Worm (Caenorhabditis elegans) whole organism, L1 larva: ENCODE data around the gene cyp-13A5.

Experiments
- C04F5.9 ChIP-seq: sonication (generic microtip); optimal IDR thresholded peaks from 2 replicates; lab custom pipeline; 2016; ENCODE audit warnings: missing genetic modification characterization, missing compliant biosample characterization
- C16A3.4 ChIP-seq: fragments of 150-350 bp; optimal IDR thresholded peaks from 2 replicates; lab custom pipeline; 2014; ENCODE audit warnings: missing biosample characterization, missing genetic modification characterization
- C34B4.2 ChIP-seq: sonication (generic microtip); optimal IDR thresholded peaks from 2 replicates; lab custom pipeline; 2017; ENCODE audit warnings: mild to moderate bottlenecking, missing genetic modification characterization, missing compliant biosample characterization
- F16B12.6 ChIP-seq: fragments of 150-350 bp; optimal IDR thresholded peaks from 2 replicates; lab custom pipeline; 2014; ENCODE audit warnings: missing biosample characterization, missing genetic modification characterization
- Y116A8C.19 ChIP-seq: sonication (generic microtip); optimal IDR thresholded peaks from 2 replicates; lab custom pipeline; 2016; ENCODE audit warnings: missing compliant biosample characterization, missing genetic modification characterization, borderline replicate concordance
- aly-2 ChIP-seq: fragments of 150-350 bp; optimal IDR thresholded peaks from 2 replicates; lab custom pipeline; 2014; ENCODE audit warnings: missing biosample characterization, missing genetic modification characterization
- blmp-1 ChIP-seq: fragments of 150-350 bp; optimal IDR thresholded peaks from 2 replicates; lab custom pipeline; 2014; ENCODE audit warnings: missing biosample characterization, missing genetic modification characterization
- ceh-63 ChIP-seq: fragments of 200-800 bp; sonication (Bioruptor generic); optimal IDR thresholded peaks from 2 replicates; lab custom pipeline; 2018; ENCODE audit warnings: mild to moderate bottlenecking, missing genetic modification characterization, missing compliant biosample characterization
- ceh-8 ChIP-seq: fragments of 200-800 bp; sonication (Bioruptor generic); optimal IDR thresholded peaks from 2 replicates; lab custom pipeline; 2018; ENCODE audit warnings: mild to moderate bottlenecking, missing genetic modification characterization, moderate library complexity, missing compliant biosample characterization
- ceh-88 ChIP-seq: fragments of 200-800 bp; sonication (Bioruptor generic); IDR thresholded peaks from 2 replicates; pipeline ENCODE4 v1.3.6; 2022; ENCODE audit warnings: missing genetic modification characterization, missing compliant biosample characterization
- ceh-90 ChIP-seq: sonication (generic microtip); optimal IDR thresholded peaks from 2 replicates; lab custom pipeline; 2016; ENCODE audit warnings: missing genetic modification characterization, missing compliant biosample characterization
- ces-1 ChIP-seq: fragments of 150-350 bp; optimal IDR thresholded peaks from 2 replicates; lab custom pipeline; 2014; ENCODE audit warnings: missing biosample characterization, missing genetic modification reagents, missing genetic modification characterization
- dpl-1 ChIP-seq, 3 experiments: fragments of 150-350 bp in 2 of 3; sonication (generic microtip) in 1 of 3; optimal IDR thresholded peaks; 2 replicates each; lab custom pipeline; 2014 to 2017; ENCODE audit warnings: missing biosample characterization in 3 of 3, missing genetic modification characterization in 3 of 3, missing genetic modification reagents in 3 of 3
- dsc-1 ChIP-seq: sonication (generic microtip); optimal IDR thresholded peaks from 2 replicates; lab custom pipeline; 2016; ENCODE audit warnings: mild to moderate bottlenecking, missing genetic modification characterization, missing compliant biosample characterization
- efl-3 ChIP-seq: fragments of 200-800 bp; sonication (Bioruptor generic); optimal IDR thresholded peaks from 2 replicates; lab custom pipeline; 2018; ENCODE audit warnings: mild to moderate bottlenecking, missing genetic modification characterization, missing compliant biosample characterization
- elt-2 ChIP-seq: sonication (generic microtip); optimal IDR thresholded peaks from 2 replicates; lab custom pipeline; 2016; ENCODE audit warnings: missing genetic modification characterization, mild to moderate bottlenecking, inconsistent platforms, missing compliant biosample characterization, missing genetic modification reagents
- fkh-10 ChIP-seq: sonication (generic microtip); optimal IDR thresholded peaks from 2 replicates; lab custom pipeline; 2017; ENCODE audit warnings: missing biosample characterization, missing genetic modification reagents, missing genetic modification characterization
- fkh-4 ChIP-seq: sonication (generic microtip); optimal IDR thresholded peaks from 2 replicates; lab custom pipeline; 2016; ENCODE audit warnings: missing compliant biosample characterization, missing genetic modification characterization, borderline replicate concordance
- fkh-8 ChIP-seq: sonication (generic microtip); optimal IDR thresholded peaks from 2 replicates; lab custom pipeline; 2016; ENCODE audit warnings: mild to moderate bottlenecking, missing genetic modification characterization, missing compliant biosample characterization
- hlh-17 ChIP-seq: fragments of 200-800 bp; sonication (Bioruptor generic); optimal IDR thresholded peaks from 2 replicates; lab custom pipeline; 2018; ENCODE audit warnings: missing genetic modification characterization, mild to moderate bottlenecking, missing compliant biosample characterization, moderate library complexity, borderline replicate concordance
- hpl-2 ChIP-seq: fragments of 150-350 bp; optimal IDR thresholded peaks from 2 replicates; lab custom pipeline; 2014; ENCODE audit warnings: missing biosample characterization, missing genetic modification reagents, missing genetic modification characterization
- irx-1 ChIP-seq: sonication (generic microtip); optimal IDR thresholded peaks from 2 replicates; lab custom pipeline; 2016; ENCODE audit warnings: missing genetic modification characterization, missing compliant biosample characterization
- jun-1 ChIP-seq: fragments of 150-350 bp; optimal IDR thresholded peaks from 2 replicates; lab custom pipeline; 2014; ENCODE audit warnings: missing biosample characterization, missing genetic modification reagents, missing genetic modification characterization
- lin-13 ChIP-seq: fragments of 150-350 bp; optimal IDR thresholded peaks from 2 replicates; lab custom pipeline; 2014; ENCODE audit warnings: missing biosample characterization, missing genetic modification reagents, missing genetic modification characterization
- lin-14 ChIP-seq: fragments of 200-800 bp; sonication (Bioruptor generic); optimal IDR thresholded peaks from 2 replicates; lab custom pipeline; 2018; ENCODE audit warnings: mild to moderate bottlenecking, missing genetic modification characterization, moderate library complexity, missing compliant biosample characterization
- lin-15B ChIP-seq: fragments of 150-350 bp; sonication (generic microtip); optimal IDR thresholded peaks from 3 replicates; lab custom pipeline; 2014; ENCODE audit warnings: missing biosample characterization, missing genetic modification characterization
- lsy-2 ChIP-seq, 2 experiments: fragments of 150-350 bp; optimal IDR thresholded peaks; 2 replicates each; lab custom pipeline; 2014; ENCODE audit warnings: missing biosample characterization in 2 of 2, missing genetic modification characterization in 2 of 2
- mef-2 ChIP-seq: fragments of 150-350 bp; optimal IDR thresholded peaks from 2 replicates; lab custom pipeline; 2014; ENCODE audit warnings: missing biosample characterization, missing genetic modification characterization
- mep-1 ChIP-seq: fragments of 150-350 bp; optimal IDR thresholded peaks from 2 replicates; lab custom pipeline; 2014; ENCODE audit warnings: missing biosample characterization, missing genetic modification characterization
- nhr-11 ChIP-seq: fragments of 150-350 bp; optimal IDR thresholded peaks from 2 replicates; lab custom pipeline; 2014; ENCODE audit warnings: missing biosample characterization, missing genetic modification characterization
- nhr-12 ChIP-seq: sonication (generic microtip); optimal IDR thresholded peaks from 2 replicates; lab custom pipeline; 2017; ENCODE audit warnings: missing biosample characterization, missing genetic modification characterization
- nhr-20 ChIP-seq: sonication (generic microtip); optimal IDR thresholded peaks from 2 replicates; lab custom pipeline; 2016; ENCODE audit warnings: mild to moderate bottlenecking, missing genetic modification characterization, missing compliant biosample characterization
- nhr-237 ChIP-seq: fragments of 150-350 bp; optimal IDR thresholded peaks from 2 replicates; lab custom pipeline; 2014; ENCODE audit warnings: missing biosample characterization, missing genetic modification characterization
- nhr-71 ChIP-seq: sonication (generic microtip); optimal IDR thresholded peaks from 2 replicates; lab custom pipeline; 2016; ENCODE audit warnings: mild to moderate bottlenecking, missing genetic modification characterization, moderate library complexity, missing compliant biosample characterization
- nhr-76 ChIP-seq: sonication (generic microtip); optimal IDR thresholded peaks from 2 replicates; lab custom pipeline; 2017; ENCODE audit warnings: missing biosample characterization, missing genetic modification characterization
- nhr-77 ChIP-seq: fragments of 150-350 bp; optimal IDR thresholded peaks from 2 replicates; lab custom pipeline; 2014; ENCODE audit warnings: missing biosample characterization, missing genetic modification characterization
- nhr-84 ChIP-seq: sonication (generic microtip); optimal IDR thresholded peaks from 2 replicates; lab custom pipeline; 2017; ENCODE audit warnings: missing biosample characterization, missing genetic modification characterization
- nhr-85 ChIP-seq: sonication (generic microtip); peaks from one replicate; lab custom pipeline; 2016; ENCODE audit warnings: missing genetic modification characterization, inconsistent platforms, missing compliant biosample characterization
- nhr-90 ChIP-seq: sonication (generic microtip); optimal IDR thresholded peaks from 2 replicates; lab custom pipeline; 2016; ENCODE audit warnings: mild to moderate bottlenecking, missing genetic modification characterization, missing compliant biosample characterization; ENCODE audit not compliant: poor library complexity
- pqm-1 ChIP-seq: sonication (generic microtip); optimal IDR thresholded peaks from 3 replicates; lab custom pipeline; 2017; ENCODE audit warnings: missing biosample characterization, missing genetic modification characterization
- rnt-1 ChIP-seq: sonication (generic microtip); optimal IDR thresholded peaks from 2 replicates; lab custom pipeline; 2016; ENCODE audit warnings: mild to moderate bottlenecking, missing genetic modification characterization, moderate library complexity, missing compliant biosample characterization
- skn-1 ChIP-seq: fragments of 150-350 bp; optimal IDR thresholded peaks from 2 replicates; lab custom pipeline; 2014; ENCODE audit warnings: missing biosample characterization, missing genetic modification characterization
- snu-23 ChIP-seq: sonication (generic microtip); optimal IDR thresholded peaks from 2 replicates; lab custom pipeline; 2016; ENCODE audit warnings: missing genetic modification characterization, missing compliant biosample characterization
- sox-4 ChIP-seq: sonication (generic microtip); optimal IDR thresholded peaks from 2 replicates; lab custom pipeline; 2016; ENCODE audit warnings: missing genetic modification characterization, missing compliant biosample characterization
- sptf-1 ChIP-seq: fragments of 150-350 bp; optimal IDR thresholded peaks from 2 replicates; lab custom pipeline; 2014; ENCODE audit warnings: missing biosample characterization, missing genetic modification characterization
- sup-37 ChIP-seq: fragments of 200-800 bp; sonication (Bioruptor generic); optimal IDR thresholded peaks from 2 replicates; lab custom pipeline; 2018; ENCODE audit warnings: mild to moderate bottlenecking, missing genetic modification characterization, missing compliant biosample characterization
- unc-130 ChIP-seq: fragments of 150-350 bp; optimal IDR thresholded peaks from 2 replicates; lab custom pipeline; 2017; ENCODE audit warnings: missing biosample characterization, missing genetic modification characterization, inconsistent platforms
- unc-30 ChIP-seq: sonication (generic microtip); optimal IDR thresholded peaks from 2 replicates; lab custom pipeline; 2017; ENCODE audit warnings: missing biosample characterization, missing genetic modification characterization
- unc-62 ChIP-seq: fragments of 150-350 bp; optimal IDR thresholded peaks from 2 replicates; lab custom pipeline; 2014; ENCODE audit warnings: missing biosample characterization, missing genetic modification reagents, missing genetic modification characterization
- unc-86 ChIP-seq: sonication (generic microtip); optimal IDR thresholded peaks from 2 replicates; lab custom pipeline; 2016; ENCODE audit warnings: missing genetic modification characterization, missing compliant biosample characterization
- vab-15 ChIP-seq: sonication (generic microtip); optimal IDR thresholded peaks from 2 replicates; lab custom pipeline; 2017; ENCODE audit warnings: missing genotype, mild to moderate bottlenecking, missing genetic modification characterization, missing compliant biosample characterization
- xbp-1 ChIP-seq: sonication (generic microtip); optimal IDR thresholded peaks from 2 replicates; lab custom pipeline; 2016; ENCODE audit warnings: missing genetic modification characterization, missing compliant biosample characterization
- ztf-4 ChIP-seq: fragments of 150-350 bp; optimal IDR thresholded peaks from 2 replicates; lab custom pipeline; 2014; ENCODE audit warnings: missing biosample characterization, missing genetic modification characterization

Gene cyp-13A5

ce11 chrII:9787395-9788152 lies 12.6 kb downstream of the cyp-13A5 start, which contains the start of gene cyp-13A2:
Gene cyp-13A2 (minus strand): TSS chrII:9787629.
- TF ChIP-seq nhr-71 (tag; lab: Kevin White, UChicago) = peak; percentile 82
- TF ChIP-seq fkh-8 (tag; lab: Kevin White, UChicago) = no peak
- TF ChIP-seq vab-15 (tag; lab: Kevin White, UChicago) = no peak
- TF ChIP-seq aly-2 (tag; lab: Kevin White, UChicago) = no peak
- no peak for TF ChIP-seq hlh-17 (GFP tag; lab: Kevin White, UChicago)
- no peak for TF ChIP-seq xbp-1 (tag; lab: Kevin White, UChicago)
- TF ChIP-seq pqm-1 (tag; lab: Kevin White, UChicago) = no peak
- TF ChIP-seq unc-30 = no peak
- no peak for TF ChIP-seq dsc-1 (tag; lab: Kevin White, UChicago)
- no peak for TF ChIP-seq mef-2
- TF ChIP-seq lsy-2 (tag; optimal IDR thresholded peaks at IDR 0.05; lab: Kevin White, UChicago) = peak; percentile 47 to 62
- peak; percentile 33 for TF ChIP-seq nhr-11 (tag; lab: Kevin White, UChicago)
- TF ChIP-seq Y116A8C.19 (tag; lab: Kevin White, UChicago) = no peak
- peak; percentile 23 for TF ChIP-seq irx-1 (tag; lab: Kevin White, UChicago)
- no peak for TF ChIP-seq fkh-4
- peak; percentile 88 for TF ChIP-seq nhr-20 (tag; lab: Kevin White, UChicago)
- no peak for TF ChIP-seq fkh-10 (GFP tag; lab: Kevin White, UChicago)
- no peak for TF ChIP-seq jun-1 (tag; lab: Kevin White, UChicago)
- no peak for TF ChIP-seq nhr-12 (tag; lab: Kevin White, UChicago)
- peak; percentile 66 for TF ChIP-seq nhr-90 (tag; lab: Kevin White, UChicago)
- peak; percentile 45 for TF ChIP-seq mep-1
- no peak for TF ChIP-seq lin-13 (GFP tag; lab: Kevin White, UChicago)
- TF ChIP-seq unc-86 (tag; lab: Kevin White, UChicago) = no peak
- peak in 2 of 3 experiments; percentile 16 to 32 for TF ChIP-seq dpl-1 (GFP tag; optimal IDR thresholded peaks at IDR 0.05; lab: Kevin White, UChicago)
- no peak for TF ChIP-seq C34B4.2
- no peak for TF ChIP-seq lin-15B (tag; lab: Kevin White, UChicago)
- TF ChIP-seq nhr-77 (tag; lab: Kevin White, UChicago) = peak; percentile 57
- TF ChIP-seq sox-4 (tag; lab: Kevin White, UChicago) = no peak
- TF ChIP-seq nhr-237 = no peak
- TF ChIP-seq C16A3.4 = peak; percentile 8
- no peak for TF ChIP-seq F16B12.6 (tag; lab: Kevin White, UChicago)
- no peak for TF ChIP-seq hpl-2
- TF ChIP-seq unc-130 (tag; lab: Kevin White, UChicago) = no peak
- TF ChIP-seq elt-2 = peak; percentile 72
- no peak for TF ChIP-seq C04F5.9 (tag; lab: Kevin White, UChicago)
- no peak for TF ChIP-seq sup-37 (GFP tag; lab: Kevin White, UChicago)
- peak; percentile 75 for TF ChIP-seq rnt-1 (tag; lab: Kevin White, UChicago)
- peak; percentile 76 for TF ChIP-seq blmp-1 (tag; lab: Kevin White, UChicago)
- no peak for TF ChIP-seq nhr-76 (tag; lab: Kevin White, UChicago)
- no peak for TF ChIP-seq ztf-4 (tag; lab: Kevin White, UChicago)
- no peak for TF ChIP-seq skn-1
- TF ChIP-seq unc-62 (GFP tag; lab: Kevin White, UChicago) = no peak
- TF ChIP-seq efl-3 = no peak
- peak; percentile 65 for TF ChIP-seq snu-23 (GFP tag; lab: Kevin White, UChicago)
- no peak for TF ChIP-seq ces-1
- no peak for TF ChIP-seq ceh-8 (GFP tag; lab: Kevin White, UChicago)
- TF ChIP-seq nhr-84 (tag; lab: Kevin White, UChicago) = no peak
- no peak for TF ChIP-seq ceh-88
- TF ChIP-seq nhr-85 (tag; lab: Kevin White, UChicago) = peak; percentile 99
- peak; percentile 94 for TF ChIP-seq lin-14 (GFP tag; lab: Kevin White, UChicago)
- TF ChIP-seq ceh-63 (GFP tag; lab: Kevin White, UChicago) = no peak
- no peak for TF ChIP-seq ceh-90 (tag; lab: Kevin White, UChicago)
- no peak for TF ChIP-seq sptf-1 (tag; lab: Kevin White, UChicago)
